Worm (Caenorhabditis elegans) whole organism, L4 larva: Measurements from ENCODE around the gene puf-8.

Experiments
- D1046.2 ChIP-seq: fragments of 200-800 bp; sonication (Bioruptor generic); IDR thresholded peaks from 2 replicates; pipeline ENCODE4 v1.3.6; 2022; ENCODE audit warnings: missing genetic modification characterization, missing compliant biosample characterization
- F10B5.3 ChIP-seq: sonication (generic microtip); optimal IDR thresholded peaks from 2 replicates; lab custom pipeline; 2016; ENCODE audit warnings: mild to moderate bottlenecking, missing genetic modification characterization, missing compliant biosample characterization
- F44E2.7 ChIP-seq: fragments of 200-800 bp; sonication (Bioruptor generic); IDR thresholded peaks from 2 replicates; pipeline ENCODE4 v2.1.2; 2022; ENCODE audit warnings: missing genetic modification characterization, missing compliant biosample characterization
- F49E8.2 ChIP-seq: sonication (generic microtip); optimal IDR thresholded peaks from 2 replicates; lab custom pipeline; 2016; ENCODE audit warnings: missing compliant biosample characterization, mild to moderate bottlenecking, missing genetic modification characterization, borderline replicate concordance
- R02D3.7 ChIP-seq: fragments of 150-350 bp; sonication (generic microtip); optimal IDR thresholded peaks from 3 replicates; lab custom pipeline; 2014; ENCODE audit warnings: missing biosample characterization, missing genetic modification characterization
- T26A8.4 ChIP-seq: fragments of 200-800 bp; sonication (Bioruptor generic); IDR thresholded peaks from 2 replicates; pipeline ENCODE4 v1.3.6; 2022; ENCODE audit warnings: missing genetic modification characterization, missing compliant biosample characterization
- Y75B8A.6 ChIP-seq: fragments of 200-800 bp; sonication (Bioruptor generic); IDR thresholded peaks from 2 replicates; pipeline ENCODE4 v1.3.6; 2022; ENCODE audit warnings: missing genetic modification reagents, missing genetic modification characterization, missing compliant biosample characterization
- ZK337.2 ChIP-seq: fragments of 200-800 bp; sonication (Bioruptor generic); IDR thresholded peaks from 2 replicates; pipeline ENCODE4 v1.3.6; 2022; ENCODE audit warnings: missing genetic modification reagents, missing genetic modification characterization, missing compliant biosample characterization
- ceh-28 ChIP-seq: fragments of 150-350 bp; optimal IDR thresholded peaks from 2 replicates; lab custom pipeline; 2014; ENCODE audit warnings: missing biosample characterization, missing genetic modification reagents, missing genetic modification characterization
- ceh-32 ChIP-seq: sonication (generic microtip); optimal IDR thresholded peaks from 2 replicates; lab custom pipeline; 2016; ENCODE audit warnings: mild to moderate bottlenecking, missing genetic modification characterization, missing compliant biosample characterization; ENCODE audit not compliant: poor library complexity
- ceh-62 ChIP-seq: sonication (generic microtip); optimal IDR thresholded peaks from 2 replicates; lab custom pipeline; 2017; ENCODE audit warnings: missing biosample characterization, missing genetic modification characterization
- ceh-82 ChIP-seq: sonication (generic microtip); optimal IDR thresholded peaks from 2 replicates; lab custom pipeline; 2017; ENCODE audit warnings: missing biosample characterization, missing genetic modification characterization
- ces-1 ChIP-seq: fragments of 150-350 bp; sonication (generic microtip); optimal IDR thresholded peaks from 4 replicates; lab custom pipeline; 2014; ENCODE audit warnings: missing biosample characterization, missing genetic modification reagents, missing genetic modification characterization
- daf-12 ChIP-seq: fragments of 150-350 bp; optimal IDR thresholded peaks from 2 replicates; lab custom pipeline; 2014; ENCODE audit warnings: missing biosample characterization, missing genetic modification reagents, missing genetic modification characterization
- daf-8 ChIP-seq: fragments of 200-800 bp; sonication (Bioruptor generic); IDR thresholded peaks from 2 replicates; pipeline ENCODE4 v1.3.6; 2022; ENCODE audit warnings: missing genetic modification characterization, missing compliant biosample characterization
- dmd-6 ChIP-seq: fragments of 200-800 bp; sonication (Bioruptor generic); IDR thresholded peaks from 2 replicates; pipeline ENCODE4 v1.3.6; 2022; ENCODE audit warnings: missing genetic modification reagents, missing genetic modification characterization, missing compliant biosample characterization
- dmd-8 ChIP-seq: fragments of 200-800 bp; sonication (Bioruptor generic); IDR thresholded peaks from 2 replicates; pipeline ENCODE4 v1.3.6; 2022; ENCODE audit warnings: missing genetic modification characterization, missing compliant biosample characterization
- dpl-1 ChIP-seq: fragments of 150-350 bp; optimal IDR thresholded peaks from 2 replicates; lab custom pipeline; 2014; ENCODE audit warnings: missing biosample characterization, missing genetic modification reagents, missing genetic modification characterization
- dve-1 ChIP-seq: sonication (generic microtip); optimal IDR thresholded peaks from 2 replicates; lab custom pipeline; 2017; ENCODE audit warnings: antibody characterized with exemption, mild to moderate bottlenecking, missing genetic modification characterization, missing compliant biosample characterization; ENCODE audit not compliant: insufficient read depth
- egl-43 ChIP-seq: fragments of 200-800 bp; sonication (Bioruptor generic); IDR thresholded peaks from 2 replicates; pipeline ENCODE4 v1.3.6; 2022; ENCODE audit warnings: missing genetic modification reagents, missing genetic modification characterization, missing compliant biosample characterization
- fkh-10 ChIP-seq: fragments of 150-350 bp; optimal IDR thresholded peaks from 2 replicates; lab custom pipeline; 2014; ENCODE audit warnings: missing biosample characterization, missing genetic modification reagents, missing genetic modification characterization
- fos-1 ChIP-seq: fragments of 150-350 bp; optimal IDR thresholded peaks from 2 replicates; lab custom pipeline; 2014; ENCODE audit warnings: missing biosample characterization, missing genetic modification characterization
- hlh-11 ChIP-seq: fragments of 200-800 bp; sonication (Bioruptor generic); optimal IDR thresholded peaks from 2 replicates; lab custom pipeline; 2018; ENCODE audit warnings: mild to moderate bottlenecking, missing genetic modification characterization, missing compliant biosample characterization
- hlh-30 ChIP-seq: sonication (generic microtip); optimal IDR thresholded peaks from 2 replicates; lab custom pipeline; 2017; ENCODE audit warnings: antibody characterized with exemption, mild to moderate bottlenecking, missing genetic modification characterization, missing compliant biosample characterization; ENCODE audit not compliant: insufficient read depth
- hmg-1.1 ChIP-seq: fragments of 200-800 bp; sonication (Bioruptor generic); IDR thresholded peaks from 2 replicates; pipeline ENCODE4 v1.3.6; 2022; ENCODE audit warnings: missing genetic modification reagents, missing genetic modification characterization, missing compliant biosample characterization
- jun-1 ChIP-seq: fragments of 150-350 bp; optimal IDR thresholded peaks from 2 replicates; lab custom pipeline; 2014; ENCODE audit warnings: missing biosample characterization, missing genetic modification reagents, missing genetic modification characterization
- lin-13 ChIP-seq: fragments of 150-350 bp; optimal IDR thresholded peaks from 2 replicates; lab custom pipeline; 2014; ENCODE audit warnings: missing biosample characterization, missing genetic modification reagents, missing genetic modification characterization
- lin-39 ChIP-seq: fragments of 150-350 bp; optimal IDR thresholded peaks from 2 replicates; lab custom pipeline; 2014; ENCODE audit warnings: missing biosample characterization, missing genetic modification reagents, missing genetic modification characterization
- lsy-2 ChIP-seq, 2 experiments: fragments of 150-350 bp in 1 of 2; sonication (generic microtip) in 1 of 2; optimal IDR thresholded peaks; 2 replicates each; lab custom pipeline; 2014 to 2017; ENCODE audit warnings: missing biosample characterization in 2 of 2, missing genetic modification characterization in 2 of 2
- madf-5 ChIP-seq, 2 experiments: fragments of 200-800 bp; sonication (Bioruptor generic); IDR thresholded peaks; 2 replicates each; pipeline ENCODE4 v1.3.6; 2022; ENCODE audit warnings: missing compliant biosample characterization in 2 of 2, missing genetic modification characterization in 2 of 2
- madf-9 ChIP-seq: fragments of 200-800 bp; sonication (Bioruptor generic); conservative IDR thresholded peaks from 2 replicates; pipeline ENCODE4 v1.3.6; 2022; ENCODE audit warnings: missing genetic modification reagents, missing genetic modification characterization, missing compliant biosample characterization
- mdt-29 ChIP-seq: fragments of 200-800 bp; sonication (Bioruptor generic); IDR thresholded peaks from 2 replicates; pipeline ENCODE4 v1.3.6; 2022; ENCODE audit warnings: missing genetic modification reagents, missing genetic modification characterization, missing compliant biosample characterization
- mxl-3 ChIP-seq: fragments of 200-800 bp; sonication (Bioruptor generic); optimal IDR thresholded peaks from 2 replicates; lab custom pipeline; 2018; ENCODE audit warnings: mild to moderate bottlenecking, missing genetic modification characterization, missing compliant biosample characterization
- nhr-102 ChIP-seq: sonication (generic microtip); optimal IDR thresholded peaks from 2 replicates; lab custom pipeline; 2016; ENCODE audit warnings: mild to moderate bottlenecking, missing genetic modification characterization, moderate library complexity, missing compliant biosample characterization
- nhr-11 ChIP-seq: fragments of 150-350 bp; optimal IDR thresholded peaks from 2 replicates; lab custom pipeline; 2014; ENCODE audit warnings: missing biosample characterization, missing genetic modification characterization
- nhr-28 ChIP-seq: fragments of 150-350 bp; optimal IDR thresholded peaks from 2 replicates; lab custom pipeline; 2014; ENCODE audit warnings: missing biosample characterization, missing genetic modification characterization
- nhr-41 ChIP-seq: fragments of 200-800 bp; sonication (Bioruptor generic); IDR thresholded peaks from 2 replicates; pipeline ENCODE4 v1.3.6; 2022; ENCODE audit warnings: missing genetic modification reagents, missing genetic modification characterization, missing compliant biosample characterization
- nhr-77 ChIP-seq: fragments of 150-350 bp; optimal IDR thresholded peaks from 2 replicates; lab custom pipeline; 2014; ENCODE audit warnings: missing biosample characterization, missing genetic modification characterization
- php-3 ChIP-seq: fragments of 200-800 bp; sonication (Bioruptor generic); IDR thresholded peaks from 2 replicates; pipeline ENCODE4 v1.3.6; 2022; ENCODE audit warnings: missing genetic modification reagents, missing genetic modification characterization, missing compliant biosample characterization
- pqm-1 ChIP-seq: sonication (generic microtip); optimal IDR thresholded peaks from 2 replicates; lab custom pipeline; 2017; ENCODE audit warnings: missing biosample characterization, missing genetic modification characterization
- saeg-2 ChIP-seq: fragments of 200-800 bp; sonication (Bioruptor generic); IDR thresholded peaks from 2 replicates; pipeline ENCODE4 v1.3.6; 2022; ENCODE audit warnings: missing genetic modification reagents, missing genetic modification characterization, missing compliant biosample characterization
- snpc-4 ChIP-seq: fragments of 150-350 bp; optimal IDR thresholded peaks from 2 replicates; lab custom pipeline; 2014; ENCODE audit warnings: missing biosample characterization, missing genetic modification characterization
- spr-3 ChIP-seq: fragments of 200-800 bp; sonication (Bioruptor generic); optimal IDR thresholded peaks from 2 replicates; lab custom pipeline; 2018; ENCODE audit warnings: mild to moderate bottlenecking, missing genetic modification characterization, missing compliant biosample characterization
- tra-1 ChIP-seq: fragments of 200-800 bp; sonication (Bioruptor generic); IDR thresholded peaks from 2 replicates; pipeline ENCODE4 v1.3.6; 2022; ENCODE audit warnings: missing genetic modification reagents, missing genetic modification characterization, missing compliant biosample characterization
- unc-130 ChIP-seq: sonication (generic microtip); optimal IDR thresholded peaks from 2 replicates; lab custom pipeline; 2016; ENCODE audit warnings: missing genetic modification reagents, missing genetic modification characterization, missing compliant biosample characterization
- unc-39 ChIP-seq: sonication (generic microtip); optimal IDR thresholded peaks from 2 replicates; lab custom pipeline; 2017; ENCODE audit warnings: missing biosample characterization, missing genetic modification characterization
- vab-7 ChIP-seq: fragments of 200-800 bp; sonication (Bioruptor generic); IDR thresholded peaks from 2 replicates; pipeline ENCODE4 v1.3.6; 2022; ENCODE audit warnings: missing genetic modification reagents, missing genetic modification characterization, missing compliant biosample characterization
- zip-2 ChIP-seq: fragments of 150-350 bp; optimal IDR thresholded peaks from 2 replicates; lab custom pipeline; 2014; ENCODE audit warnings: missing biosample characterization, missing genetic modification characterization

Gene puf-8

ce11 chrII:7272513-7272912, 25.5 kb downstream of the puf-8 start (continued):
- TF ChIP-seq unc-130 (GFP tag; lab: Kevin White, UChicago) (no peak), fkh-10 (no peak), dpl-1 (GFP tag; lab: Kevin White, UChicago) (no peak), hlh-11 (tag; lab: Kevin White, UChicago) (peak; percentile 48), zip-2 (no peak), madf-5 (GFP tag; IDR thresholded peaks at IDR 0.05; lab: Robert Waterston, UW) (no peak), D1046.2 (GFP tag; lab: Robert Waterston, UW) (no peak), lin-13 (GFP tag; lab: Kevin White, UChicago) (no peak), F49E8.2 (tag; lab: Kevin White, UChicago) (no peak), ceh-32 (tag; lab: Kevin White, UChicago) (no peak), lsy-2 (tag; optimal IDR thresholded peaks at IDR 0.05; lab: Kevin White, UChicago) (no peak), mdt-29 (GFP tag; lab: Robert Waterston, UW) (no peak), vab-7 (no peak), ZK337.2 (GFP tag; lab: Robert Waterston, UW) (no peak), daf-12 (tag; lab: Kevin White, UChicago) (no peak), T26A8.4 (GFP tag; lab: Robert Waterston, UW) (no peak), mxl-3 (GFP tag; lab: Kevin White, UChicago) (peak; percentile 15), nhr-41 (no peak), nhr-28 (tag; lab: Kevin White, UChicago) (peak; percentile 55), spr-3 (GFP tag; lab: Kevin White, UChicago) (no peak), php-3 (no peak), hlh-30 (peak; percentile 66), nhr-77 (no peak), unc-39 (tag; lab: Kevin White, UChicago) (no peak), F44E2.7 (GFP tag; lab: Robert Waterston, UW) (no peak), daf-8 (GFP tag; lab: Robert Waterston, UW) (no peak), saeg-2 (GFP tag; lab: Robert Waterston, UW) (no peak), F10B5.3 (tag; lab: Kevin White, UChicago) (no peak), madf-9 (GFP tag; lab: Robert Waterston, UW) (no peak), ces-1 (no peak), fos-1 (tag; lab: Kevin White, UChicago) (no peak), ceh-82 (tag; lab: Kevin White, UChicago) (no peak), tra-1 (no peak), ceh-28 (no peak)
- TF ChIP-seq, all 104 proteins: peak for 9

DNA sequence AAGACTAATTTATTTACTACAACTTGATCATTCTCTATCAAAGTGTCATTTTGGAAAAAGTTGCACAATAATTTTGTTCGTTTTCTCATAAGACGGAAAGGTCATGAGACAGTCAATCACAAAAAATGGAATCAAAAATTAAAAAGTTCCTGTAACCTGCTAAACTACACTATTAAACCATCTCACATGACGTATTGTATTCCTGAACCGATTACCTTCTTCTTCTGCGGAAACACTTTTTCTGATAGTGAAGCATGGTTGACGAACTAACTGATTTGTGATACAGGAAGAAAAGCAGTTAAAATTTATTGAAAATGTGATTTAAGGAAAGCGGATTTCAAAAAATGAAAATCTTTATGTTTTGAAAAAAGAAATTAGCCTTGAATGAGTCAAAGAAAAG, 28.3 kb downstream of the puf-8 start:
- peak; percentile 52 for TF ChIP-seq nhr-28 (tag; lab: Kevin White, UChicago)
- TF ChIP-seq dmd-6 = peak; percentile 95
- no peak for TF ChIP-seq nhr-102 (tag; lab: Kevin White, UChicago)

DNA sequence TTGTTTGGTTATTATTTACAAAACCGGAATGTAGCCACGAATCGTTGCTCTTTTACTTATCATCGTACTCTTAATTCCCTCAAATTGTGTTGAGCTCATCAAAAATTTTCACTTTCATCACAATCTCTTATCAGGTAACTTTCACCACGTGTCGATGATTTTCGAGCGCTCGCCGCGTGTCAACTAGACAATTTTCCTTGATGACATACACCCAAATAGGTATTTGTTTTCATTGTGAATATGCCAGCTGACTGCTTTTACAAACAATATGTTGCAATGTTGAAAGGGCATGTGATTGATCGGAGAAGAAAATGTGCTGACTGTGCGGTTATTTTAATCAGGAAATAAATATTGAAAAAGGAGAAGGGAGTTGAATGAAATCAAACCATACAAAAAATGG, 33.4 kb downstream of the puf-8 start:
- TF ChIP-seq dmd-6 = peak; percentile 87
- TF ChIP-seq nhr-11 = no peak
- TF ChIP-seq mxl-3 (GFP tag; lab: Kevin White, UChicago) = peak; percentile 48
- no peak for TF ChIP-seq T26A8.4 (GFP tag; lab: Robert Waterston, UW)
- no peak for TF ChIP-seq lin-39
- peak; percentile 65 for TF ChIP-seq dve-1
- no peak for TF ChIP-seq jun-1 (tag; lab: Kevin White, UChicago)
- no peak for TF ChIP-seq spr-3 (GFP tag; lab: Kevin White, UChicago)
- peak; percentile 72 for TF ChIP-seq hlh-30
- no peak for TF ChIP-seq hmg-1.1
- peak; percentile 85 for TF ChIP-seq nhr-28 (tag; lab: Kevin White, UChicago)
- TF ChIP-seq tra-1 = no peak
- no peak for TF ChIP-seq F49E8.2 (tag; lab: Kevin White, UChicago)
- TF ChIP-seq D1046.2 (GFP tag; lab: Robert Waterston, UW) = no peak
- no peak for TF ChIP-seq R02D3.7 (tag; lab: Kevin White, UChicago)
- no peak for TF ChIP-seq dmd-8
- TF ChIP-seq hlh-11 (tag; lab: Kevin White, UChicago) = peak; percentile 77
- TF ChIP-seq snpc-4 = no peak
- peak; percentile 60 for TF ChIP-seq nhr-102 (tag; lab: Kevin White, UChicago)
- TF ChIP-seq ZK337.2 (GFP tag; lab: Robert Waterston, UW) = no peak
- TF ChIP-seq pqm-1 = peak; percentile 70
- no peak for TF ChIP-seq Y75B8A.6 (GFP tag; lab: Robert Waterston, UW)
- TF ChIP-seq ceh-62 (tag; lab: Kevin White, UChicago) = no peak
- no peak for TF ChIP-seq egl-43 (GFP tag; lab: Robert Waterston, UW)
